Worm (Caenorhabditis elegans): ENCODE results near the gene C25A8.2.

Gene C25A8.2

DNA sequence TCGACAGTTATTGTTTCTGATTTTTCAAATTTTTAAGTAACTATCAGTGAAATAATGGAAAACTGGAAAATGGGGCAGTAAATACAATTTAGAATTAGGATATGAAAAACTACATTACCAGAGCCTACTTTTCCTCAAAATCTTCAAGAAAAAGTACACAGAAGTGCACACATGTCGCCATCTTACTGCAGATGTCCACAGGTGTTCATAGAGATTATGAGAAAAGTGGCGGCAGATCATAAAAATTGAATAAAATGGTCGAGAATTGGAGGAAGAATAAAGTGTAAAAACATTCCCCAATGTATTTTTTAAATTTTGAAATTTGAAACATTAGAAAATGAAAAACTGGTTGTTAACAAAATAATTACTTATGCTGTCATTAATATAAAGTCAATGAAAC lies 11.7 kb upstream of the C25A8.2 start:
- TF ChIP-seq mdl-1 (tag; optimal IDR thresholded peaks at IDR 0.05) (no peak), elt-1 (tag; optimal IDR thresholded peaks at IDR 0.05) (no peak), nhr-12 (tag; optimal IDR thresholded peaks at IDR 0.05) (no peak)

DNA sequence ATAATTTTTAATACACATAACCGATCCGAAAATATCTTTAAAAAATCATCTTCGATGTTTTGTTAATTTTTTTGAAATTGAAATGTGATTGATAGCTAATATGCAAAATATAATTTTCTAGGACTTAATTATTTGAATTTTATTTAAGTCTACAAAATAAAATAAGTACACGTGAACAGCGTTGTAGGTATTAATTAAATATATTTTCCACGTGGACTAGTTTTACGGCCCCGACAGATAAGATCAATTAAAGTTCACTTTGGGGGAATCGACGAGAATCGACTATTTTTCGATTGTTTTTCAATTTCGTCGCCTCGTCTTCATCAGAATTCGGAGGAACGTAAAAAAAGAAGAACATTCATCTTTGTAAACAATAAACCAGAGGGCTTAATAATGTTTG lies 10.4 kb upstream of the C25A8.2 start, which contains the start of gene C25A8.5:
Gene C25A8.5, plus strand, starts transcription at position 301 of the 400 bp plus-strand sequence.
- TF ChIP-seq nfya-1 (tag; optimal IDR thresholded peaks at IDR 0.05; ENCODE audit: insufficient read depth): no peak
- TF ChIP-seq lin-15B (tag; optimal IDR thresholded peaks at IDR 0.05): no peak
- TF ChIP-seq ztf-11 (tag; optimal IDR thresholded peaks at IDR 0.05): no peak
- TF ChIP-seq fos-1 (tag; optimal IDR thresholded peaks at IDR 0.05): no peak

DNA sequence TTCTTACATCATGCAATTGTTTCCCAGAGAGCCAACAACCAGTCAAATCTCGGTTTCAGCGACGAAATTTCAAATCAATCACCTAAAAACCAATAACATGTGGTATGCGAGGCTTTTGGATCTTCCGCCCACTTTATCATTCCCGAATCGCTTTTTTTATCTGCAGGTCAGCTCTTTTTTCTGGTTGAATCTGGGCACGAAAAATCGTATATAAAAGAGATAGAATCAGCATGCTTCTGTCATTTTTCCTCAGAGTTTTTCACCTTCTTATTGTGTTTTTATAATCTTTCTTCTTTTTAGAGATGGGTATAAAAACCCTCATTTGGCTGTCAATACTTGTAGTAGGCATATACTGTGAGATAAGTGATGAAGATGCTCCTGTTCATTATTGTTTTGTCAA lies 6.3 kb upstream of the C25A8.2 start, which contains the start of gene cht-3:
Gene cht-3, plus strand, starts transcription at position 301 of the 400 bp plus-strand sequence.
- no peak for TF ChIP-seq mdl-1 (tag; optimal IDR thresholded peaks at IDR 0.05)
- TF ChIP-seq hmg-11 (tag; optimal IDR thresholded peaks at IDR 0.05): no peak
- no peak for TF ChIP-seq egl-5 (tag; optimal IDR thresholded peaks at IDR 0.05)
- TF ChIP-seq fos-1 (tag; optimal IDR thresholded peaks at IDR 0.05): no peak
- TF ChIP-seq fkh-2 (tag; optimal IDR thresholded peaks at IDR 0.05): no peak
- TF ChIP-seq egl-27 (tag; optimal IDR thresholded peaks at IDR 0.05): no peak
- TF ChIP-seq nhr-25 (tag; optimal IDR thresholded peaks at IDR 0.05): no peak

DNA sequence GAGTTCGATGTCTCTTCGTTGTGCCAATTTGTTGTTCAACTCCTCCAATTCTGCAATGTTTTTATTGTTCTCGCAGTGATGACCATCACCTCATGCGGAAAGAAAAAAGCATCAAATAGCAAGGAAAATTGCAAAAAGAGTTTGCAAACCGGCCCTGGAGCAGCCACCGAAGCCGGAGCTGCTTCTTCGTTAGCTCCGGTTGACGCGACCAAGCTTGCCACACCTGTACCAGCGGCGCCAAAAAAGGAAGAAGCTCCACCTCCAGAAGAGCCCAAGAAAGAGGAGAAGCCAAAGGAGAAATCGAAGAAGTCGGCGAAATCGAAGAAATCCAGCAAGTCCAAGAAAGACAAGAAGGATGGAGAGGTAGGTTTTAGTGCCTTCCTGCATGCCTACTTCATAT lies 564 bp downstream of the C25A8.2 start:
- TF ChIP-seq ZK546.5 (tag; optimal IDR thresholded peaks at IDR 0.05): no peak
- TF ChIP-seq jun-1 (tag; optimal IDR thresholded peaks at IDR 0.05): no peak
- TF ChIP-seq nhr-12 (tag; optimal IDR thresholded peaks at IDR 0.05): no peak
- TF ChIP-seq lsy-12 (tag; optimal IDR thresholded peaks at IDR 0.05): no peak

ce11 chrIV:7010835-7011234 lies 1.2 kb downstream of the C25A8.2 start, which contains the start of gene C25A8.1:
TSS of gene C25A8.1 (plus strand) at chrIV:7011135.
- no peak for TF ChIP-seq ceh-16 (tag; optimal IDR thresholded peaks at IDR 0.05)

DNA sequence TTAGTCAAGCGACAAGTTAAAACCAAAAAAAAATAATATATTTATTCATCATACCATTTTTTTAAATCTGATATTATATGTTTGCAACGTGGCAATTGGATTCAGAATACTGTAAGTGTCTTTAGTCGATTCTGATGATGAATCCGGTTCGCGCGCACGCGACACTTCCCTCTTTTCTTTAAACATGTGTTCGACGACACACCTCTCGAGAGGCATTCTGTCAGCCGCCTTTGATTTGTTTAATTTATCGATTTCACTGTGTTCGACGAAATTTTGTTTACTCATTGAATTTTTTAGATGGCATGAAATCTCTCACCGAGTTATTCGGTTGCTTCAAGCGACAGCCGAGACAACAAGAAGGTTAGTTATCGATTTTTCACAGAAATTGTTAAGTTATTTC lies 2.1 kb downstream of the C25A8.2 start, which contains the start of gene trxr-1:
Gene trxr-1, plus strand, starts transcription at position 227 of the 400 bp plus-strand sequence.
- TF ChIP-seq hmg-11 (tag; optimal IDR thresholded peaks at IDR 0.05) (peak; percentile 15), daf-12 (tag; optimal IDR thresholded peaks at IDR 0.05) (no peak)

- TF ChIP-seq jun-1 (tag; optimal IDR thresholded peaks at IDR 0.05) (no peak), unc-62 (GFP tag; optimal IDR thresholded peaks at IDR 0.05) (no peak)
Observed at ce11 chrIV:7012214-7012613, 2.6 kb downstream of the C25A8.2 start.

DNA sequence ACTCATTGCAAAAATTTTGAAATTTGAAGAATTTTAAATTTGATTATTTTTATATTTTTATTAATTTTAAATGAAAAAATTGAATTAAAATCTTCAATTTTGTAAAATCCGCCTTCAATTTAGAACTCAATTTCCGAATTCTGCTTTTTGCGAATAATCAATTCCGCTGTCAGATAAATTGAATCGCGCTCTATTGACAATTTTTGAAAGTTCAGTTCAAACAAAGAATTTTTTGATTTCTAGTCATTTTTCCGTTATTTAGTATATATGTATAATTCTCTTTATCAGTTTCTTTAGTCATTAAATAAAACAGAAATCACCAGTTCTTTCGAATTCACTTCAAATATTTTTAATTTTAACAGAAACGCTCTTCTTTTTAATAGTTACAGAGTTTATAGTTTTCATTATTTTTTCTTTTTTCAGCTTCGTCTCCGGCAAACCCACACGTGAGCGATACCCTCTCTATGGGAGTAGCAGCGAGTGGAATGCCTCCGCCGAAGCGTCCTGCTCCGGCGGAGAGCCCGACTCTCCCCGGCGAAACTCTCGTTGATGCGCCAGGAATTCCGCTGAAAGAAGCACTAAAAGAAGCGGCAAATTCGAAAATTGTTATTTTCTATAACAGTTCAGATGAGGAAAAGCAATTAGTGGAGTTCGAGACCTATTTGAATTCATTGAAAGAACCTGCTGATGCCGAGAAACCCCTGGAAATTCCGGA lies 3.3 kb downstream of the C25A8.2 start:
- TF ChIP-seq lin-15B (tag; optimal IDR thresholded peaks at IDR 0.05): peak; percentile 24
- peak; percentile 18 for TF ChIP-seq elt-2 (tag; optimal IDR thresholded peaks at IDR 0.05)
- peak; percentile 50 for TF ChIP-seq pha-4 (tag; optimal IDR thresholded peaks at IDR 0.05)
- no peak for TF ChIP-seq jun-1 (tag; optimal IDR thresholded peaks at IDR 0.05)
- peak; percentile 18 for TF ChIP-seq nfya-1 (tag; optimal IDR thresholded peaks at IDR 0.05; ENCODE audit: insufficient read depth)
- TF ChIP-seq nhr-28 (tag; optimal IDR thresholded peaks at IDR 0.05): no peak

- TF ChIP-seq pha-4 (tag; optimal IDR thresholded peaks at IDR 0.05) (peak; percentile 75), fkh-10 (GFP tag; optimal IDR thresholded peaks at IDR 0.05) (no peak), snpc-4 (tag; optimal IDR thresholded peaks at IDR 0.05) (no peak), nhr-11 (tag; optimal IDR thresholded peaks at IDR 0.05) (no peak), ceh-82 (tag; optimal IDR thresholded peaks at IDR 0.05) (no peak), nhr-67 (tag; optimal IDR thresholded peaks at IDR 0.05) (no peak), hmg-11 (tag; optimal IDR thresholded peaks at IDR 0.05) (peak; percentile 21), egl-27 (tag; optimal IDR thresholded peaks at IDR 0.05) (no peak), jun-1 (tag; optimal IDR thresholded peaks at IDR 0.05) (no peak), ztf-11 (tag; optimal IDR thresholded peaks at IDR 0.05) (no peak), zag-1 (tag; optimal IDR thresholded peaks at IDR 0.05) (no peak), eor-1 (tag; optimal IDR thresholded peaks at IDR 0.05) (no peak), nhr-12 (tag; optimal IDR thresholded peaks at IDR 0.05) (no peak), ztf-4 (tag; optimal IDR thresholded peaks at IDR 0.05) (no peak), nhr-77 (tag; optimal IDR thresholded peaks at IDR 0.05) (no peak), nfya-1 (tag; optimal IDR thresholded peaks at IDR 0.05; ENCODE audit: insufficient read depth) (peak; percentile 57), fkh-2 (tag; optimal IDR thresholded peaks at IDR 0.05) (no peak), ceh-9 (tag; optimal IDR thresholded peaks at IDR 0.05) (no peak), egl-5 (tag; optimal IDR thresholded peaks at IDR 0.05) (peak; percentile 62), daf-12 (tag; optimal IDR thresholded peaks at IDR 0.05) (no peak), aly-2 (tag; optimal IDR thresholded peaks at IDR 0.05) (no peak), mml-1 (tag; optimal IDR thresholded peaks at IDR 0.05) (no peak), nhr-23 (tag; optimal IDR thresholded peaks at IDR 0.05) (peak; percentile 42), nhr-237 (tag; optimal IDR thresholded peaks at IDR 0.05) (no peak)
Observed at ce11 chrIV:7016502-7016901, 6.9 kb downstream of the C25A8.2 start.

All from whole organism, L3 larva.